Worm (Caenorhabditis elegans) whole organism, L4 larva: Measurements from ENCODE around the gene sri-25.

Source experiments
- F26F4.8 ChIP-seq: fragments of 200-800 bp; sonication (Bioruptor generic); conservative IDR thresholded peaks from 2 replicates; pipeline ENCODE4 v1.3.6; 2022; ENCODE audit warnings: missing genetic modification characterization, missing compliant biosample characterization
- F49E8.2 ChIP-seq: sonication (generic microtip); optimal IDR thresholded peaks from 2 replicates; lab custom pipeline; 2016; ENCODE audit warnings: missing compliant biosample characterization, mild to moderate bottlenecking, missing genetic modification characterization, borderline replicate concordance
- T20F7.1 ChIP-seq: fragments of 200-800 bp; sonication (Bioruptor generic); optimal IDR thresholded peaks from 2 replicates; lab custom pipeline; 2018; ENCODE audit warnings: mild to moderate bottlenecking, missing genetic modification characterization, missing compliant biosample characterization
- T26A8.4 ChIP-seq: fragments of 200-800 bp; sonication (Bioruptor generic); IDR thresholded peaks from 2 replicates; pipeline ENCODE4 v1.3.6; 2022; ENCODE audit warnings: missing genetic modification characterization, missing compliant biosample characterization
- Y105C5A.15 ChIP-seq: fragments of 200-800 bp; sonication (Bioruptor generic); IDR thresholded peaks from 2 replicates; pipeline ENCODE4 v1.3.6; 2022; ENCODE audit warnings: missing genetic modification characterization, missing compliant biosample characterization
- Y75B8A.6 ChIP-seq: fragments of 200-800 bp; sonication (Bioruptor generic); IDR thresholded peaks from 2 replicates; pipeline ENCODE4 v1.3.6; 2022; ENCODE audit warnings: missing genetic modification reagents, missing genetic modification characterization, missing compliant biosample characterization
- ZK337.2 ChIP-seq: fragments of 200-800 bp; sonication (Bioruptor generic); IDR thresholded peaks from 2 replicates; pipeline ENCODE4 v1.3.6; 2022; ENCODE audit warnings: missing genetic modification reagents, missing genetic modification characterization, missing compliant biosample characterization
- ZK546.5 ChIP-seq, 2 experiments: sonication (generic microtip); optimal IDR thresholded peaks; 2 replicates each; lab custom pipeline; 2017; ENCODE audit warnings: missing biosample characterization in 2 of 2, missing genetic modification characterization in 2 of 2
- attf-4 ChIP-seq: sonication (generic microtip); optimal IDR thresholded peaks from 3 replicates; lab custom pipeline; 2017; ENCODE audit warnings: missing biosample characterization, missing genetic modification characterization
- ceh-44 ChIP-seq: fragments of 200-800 bp; sonication (Bioruptor generic); IDR thresholded peaks from 2 replicates; pipeline ENCODE4 v1.3.6; 2022; ENCODE audit warnings: missing genetic modification reagents, missing genetic modification characterization, missing compliant biosample characterization
- ceh-62 ChIP-seq: sonication (generic microtip); optimal IDR thresholded peaks from 2 replicates; lab custom pipeline; 2017; ENCODE audit warnings: missing biosample characterization, missing genetic modification characterization
- ceh-82 ChIP-seq: sonication (generic microtip); optimal IDR thresholded peaks from 2 replicates; lab custom pipeline; 2017; ENCODE audit warnings: missing biosample characterization, missing genetic modification characterization
- ctbp-1 ChIP-seq: fragments of 200-800 bp; sonication (Bioruptor generic); IDR thresholded peaks from 2 replicates; pipeline ENCODE4 v1.3.6; 2022; ENCODE audit warnings: missing genetic modification reagents, missing genetic modification characterization, missing compliant biosample characterization
- daf-19 ChIP-seq: fragments of 200-800 bp; sonication (Bioruptor generic); conservative IDR thresholded peaks from 2 replicates; pipeline ENCODE4 v1.3.6; 2022; ENCODE audit warnings: missing genetic modification characterization, missing compliant biosample characterization
- dmd-6 ChIP-seq: fragments of 200-800 bp; sonication (Bioruptor generic); IDR thresholded peaks from 2 replicates; pipeline ENCODE4 v1.3.6; 2022; ENCODE audit warnings: missing genetic modification reagents, missing genetic modification characterization, missing compliant biosample characterization
- dmd-9 ChIP-seq: fragments of 200-800 bp; sonication (Bioruptor generic); IDR thresholded peaks from 2 replicates; pipeline ENCODE4 v1.3.6; 2022; ENCODE audit warnings: missing genetic modification reagents, missing genetic modification characterization, missing compliant biosample characterization
- dpl-1 ChIP-seq: fragments of 150-350 bp; optimal IDR thresholded peaks from 2 replicates; lab custom pipeline; 2014; ENCODE audit warnings: missing biosample characterization, missing genetic modification reagents, missing genetic modification characterization
- duxl-1 ChIP-seq: sonication (generic microtip); optimal IDR thresholded peaks from 2 replicates; lab custom pipeline; 2016; ENCODE audit warnings: mild to moderate bottlenecking, missing genetic modification characterization, moderate library complexity, missing compliant biosample characterization; ENCODE audit not compliant: poor library complexity
- dve-1 ChIP-seq: sonication (generic microtip); optimal IDR thresholded peaks from 2 replicates; lab custom pipeline; 2017; ENCODE audit warnings: antibody characterized with exemption, mild to moderate bottlenecking, missing genetic modification characterization, missing compliant biosample characterization; ENCODE audit not compliant: insufficient read depth
- hlh-11 ChIP-seq: fragments of 200-800 bp; sonication (Bioruptor generic); optimal IDR thresholded peaks from 2 replicates; lab custom pipeline; 2018; ENCODE audit warnings: mild to moderate bottlenecking, missing genetic modification characterization, missing compliant biosample characterization
- lin-1 ChIP-seq: fragments of 200-800 bp; sonication (Bioruptor generic); IDR thresholded peaks from 2 replicates; pipeline ENCODE4 v1.3.6; 2022; ENCODE audit warnings: missing genetic modification reagents, missing genetic modification characterization, missing compliant biosample characterization
- lin-38 ChIP-seq: fragments of 200-800 bp; sonication (Bioruptor generic); IDR thresholded peaks from 2 replicates; pipeline ENCODE4 v1.3.6; 2022; ENCODE audit warnings: missing genetic modification reagents, missing genetic modification characterization, missing compliant biosample characterization
- madf-9 ChIP-seq: fragments of 200-800 bp; sonication (Bioruptor generic); conservative IDR thresholded peaks from 2 replicates; pipeline ENCODE4 v1.3.6; 2022; ENCODE audit warnings: missing genetic modification reagents, missing genetic modification characterization, missing compliant biosample characterization
- mdt-29 ChIP-seq: fragments of 200-800 bp; sonication (Bioruptor generic); IDR thresholded peaks from 2 replicates; pipeline ENCODE4 v1.3.6; 2022; ENCODE audit warnings: missing genetic modification reagents, missing genetic modification characterization, missing compliant biosample characterization
- mep-1 ChIP-seq: fragments of 150-350 bp; sonication (generic microtip); optimal IDR thresholded peaks from 3 replicates; lab custom pipeline; 2014; ENCODE audit warnings: missing biosample characterization, missing genetic modification characterization
- mxl-3 ChIP-seq: fragments of 200-800 bp; sonication (Bioruptor generic); optimal IDR thresholded peaks from 2 replicates; lab custom pipeline; 2018; ENCODE audit warnings: mild to moderate bottlenecking, missing genetic modification characterization, missing compliant biosample characterization
- nhr-11 ChIP-seq: fragments of 150-350 bp; optimal IDR thresholded peaks from 2 replicates; lab custom pipeline; 2014; ENCODE audit warnings: missing biosample characterization, missing genetic modification characterization
- nhr-237 ChIP-seq: sonication (generic microtip); optimal IDR thresholded peaks from 2 replicates; lab custom pipeline; 2017; ENCODE audit warnings: missing biosample characterization, missing genetic modification characterization
- nhr-25 ChIP-seq: sonication (generic microtip); optimal IDR thresholded peaks from 2 replicates; lab custom pipeline; 2017; ENCODE audit warnings: missing genetic modification characterization, mild to moderate bottlenecking, missing compliant biosample characterization, antibody characterized with exemption, moderate library complexity, borderline replicate concordance; ENCODE audit not compliant: insufficient read depth
- nhr-42 ChIP-seq: fragments of 200-800 bp; sonication (Bioruptor generic); IDR thresholded peaks from 2 replicates; pipeline ENCODE4 v1.3.6; 2022; ENCODE audit warnings: missing genetic modification characterization, missing compliant biosample characterization
- nhr-48 ChIP-seq: sonication (generic microtip); optimal IDR thresholded peaks from 2 replicates; lab custom pipeline; 2016; ENCODE audit warnings: mild to moderate bottlenecking, missing genetic modification characterization, missing compliant biosample characterization
- saeg-2 ChIP-seq: fragments of 200-800 bp; sonication (Bioruptor generic); IDR thresholded peaks from 2 replicates; pipeline ENCODE4 v1.3.6; 2022; ENCODE audit warnings: missing genetic modification reagents, missing genetic modification characterization, missing compliant biosample characterization
- sdz-12 ChIP-seq: fragments of 200-800 bp; sonication (Bioruptor generic); optimal IDR thresholded peaks from 2 replicates; lab custom pipeline; 2018; ENCODE audit warnings: mild to moderate bottlenecking, missing genetic modification characterization, missing compliant biosample characterization
- set-16 ChIP-seq: fragments of 200-800 bp; sonication (Bioruptor generic); IDR thresholded peaks from 2 replicates; pipeline ENCODE4 v1.3.6; 2022; ENCODE audit warnings: missing genetic modification reagents, missing genetic modification characterization, missing compliant biosample characterization
- skn-1 ChIP-seq: fragments of 150-350 bp; optimal IDR thresholded peaks from 2 replicates; lab custom pipeline; 2014; ENCODE audit warnings: missing biosample characterization, missing genetic modification characterization
- spr-1 ChIP-seq: sonication (generic microtip); optimal IDR thresholded peaks from 2 replicates; lab custom pipeline; 2016; ENCODE audit warnings: mild to moderate bottlenecking, missing genetic modification characterization, missing compliant biosample characterization
- spr-3 ChIP-seq: fragments of 200-800 bp; sonication (Bioruptor generic); optimal IDR thresholded peaks from 2 replicates; lab custom pipeline; 2018; ENCODE audit warnings: mild to moderate bottlenecking, missing genetic modification characterization, missing compliant biosample characterization
- tag-97 ChIP-seq: fragments of 200-800 bp; sonication (Bioruptor generic); IDR thresholded peaks from 2 replicates; pipeline ENCODE4 v1.3.6; 2022; ENCODE audit warnings: missing genetic modification characterization, missing compliant biosample characterization
- zfp-2 ChIP-seq: sonication (generic microtip); optimal IDR thresholded peaks from 2 replicates; lab custom pipeline; 2016; ENCODE audit warnings: mild to moderate bottlenecking, missing genetic modification characterization, missing compliant biosample characterization
- zip-11 ChIP-seq: fragments of 200-800 bp; sonication (Bioruptor generic); IDR thresholded peaks from 2 replicates; pipeline ENCODE4 v1.3.6; 2022; ENCODE audit warnings: missing genetic modification characterization, missing compliant biosample characterization

sri-25 gene

DNA sequence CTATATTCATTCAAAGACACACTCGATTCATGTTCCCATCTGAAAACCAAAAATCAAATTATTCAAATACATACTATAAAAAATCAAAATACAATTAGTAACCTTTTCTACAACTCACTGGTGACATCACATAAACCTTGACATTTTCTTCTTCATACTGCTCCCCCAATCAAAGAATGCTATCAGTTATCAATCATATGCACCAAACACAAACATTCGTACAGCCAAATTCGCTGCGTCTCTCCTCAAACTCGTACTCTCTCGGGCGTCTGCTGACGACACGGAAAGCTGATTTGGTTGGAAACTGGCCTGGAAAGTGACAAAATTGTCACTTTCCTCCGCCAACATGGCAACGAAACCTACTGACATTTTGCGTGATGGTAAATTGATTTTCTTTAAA is 24.4 kb upstream of the sri-25 start, which contains the start of gene plc-2 (continued):
- TF ChIP-seq mep-1 (tag; lab: Kevin White, UChicago) (peak; percentile 13), ceh-62 (tag; lab: Kevin White, UChicago) (no peak), nhr-11 (no peak), set-16 (no peak), ceh-82 (tag; lab: Kevin White, UChicago) (no peak), daf-19 (GFP tag; lab: Robert Waterston, UW) (no peak), zfp-2 (tag; lab: Kevin White, UChicago) (no peak), ZK337.2 (GFP tag; lab: Robert Waterston, UW) (no peak), mdt-29 (GFP tag; lab: Robert Waterston, UW) (no peak), spr-3 (GFP tag; lab: Kevin White, UChicago) (no peak), ZK546.5 (tag; optimal IDR thresholded peaks at IDR 0.05; lab: Kevin White, UChicago) (no peak), duxl-1 (tag; lab: Kevin White, UChicago) (no peak), skn-1 (tag; lab: Kevin White, UChicago) (no peak), spr-1 (tag; lab: Kevin White, UChicago) (no peak), zip-11 (no peak), saeg-2 (no peak), Y105C5A.15 (GFP tag; lab: Robert Waterston, UW) (no peak), lin-38 (peak; percentile 35; the same call in 1 of the 2 replicates), dmd-6 (GFP tag; lab: Robert Waterston, UW) (peak; percentile 76), hlh-11 (tag; lab: Kevin White, UChicago) (peak; percentile 88), lin-1 (GFP tag; lab: Robert Waterston, UW) (no peak), nhr-237 (no peak), dpl-1 (GFP tag; lab: Kevin White, UChicago) (no peak), nhr-48 (tag; lab: Kevin White, UChicago) (no peak), nhr-42 (GFP tag; lab: Robert Waterston, UW) (no peak), nhr-25 (tag; lab: Kevin White, UChicago) (no peak), T26A8.4 (GFP tag; lab: Robert Waterston, UW) (no peak), ctbp-1 (GFP tag; lab: Robert Waterston, UW) (no peak), attf-4 (tag; lab: Kevin White, UChicago) (no peak), mxl-3 (peak; percentile 24), T20F7.1 (no peak), madf-9 (GFP tag; lab: Robert Waterston, UW) (no peak), dve-1 (peak; percentile 78)

DNA sequence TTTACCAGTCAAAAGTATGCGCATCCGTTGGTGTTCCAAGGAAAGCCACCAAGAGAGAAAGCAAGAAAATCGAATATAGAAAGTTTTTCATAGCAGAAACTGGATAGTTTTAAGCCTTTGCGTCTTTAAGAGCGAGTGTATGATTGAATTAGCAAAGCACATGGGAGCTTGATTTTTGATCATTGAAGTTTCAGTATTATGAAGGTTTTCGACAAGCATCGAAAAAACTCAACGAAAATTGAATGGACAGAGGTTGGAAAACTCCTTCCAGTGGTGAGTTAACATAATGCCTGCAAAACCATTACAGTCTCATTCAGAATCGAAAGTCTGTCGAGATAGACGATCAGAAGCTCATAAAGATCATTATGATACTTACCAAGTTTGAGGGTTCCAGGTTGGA is 22.9 kb upstream of the sri-25 start, which contains the start of gene Y75B12B.13:
Gene Y75B12B.13, minus strand, starts transcription at position 101 of the 400 bp plus-strand sequence.
- TF ChIP-seq tag-97, result no peak

ce11 chrV:15197955-15198354 is 18.9 kb upstream of the sri-25 start, which contains the start of gene srw-1:
Gene srw-1 (plus strand): TSS chrV:15198255.
- no peak for TF ChIP-seq nhr-48 (tag; lab: Kevin White, UChicago)
- TF ChIP-seq dmd-9 (GFP tag; lab: Robert Waterston, UW), result no peak
- TF ChIP-seq F26F4.8 (GFP tag; lab: Robert Waterston, UW), result no peak
- TF ChIP-seq nhr-42 (GFP tag; lab: Robert Waterston, UW), result no peak
- TF ChIP-seq sdz-12, result no peak
- TF ChIP-seq Y75B8A.6 (GFP tag; lab: Robert Waterston, UW), result no peak
- TF ChIP-seq ceh-44 (GFP tag; lab: Robert Waterston, UW), result no peak
- TF ChIP-seq F49E8.2 (tag; lab: Kevin White, UChicago), result no peak
